Worm (Caenorhabditis elegans) whole organism, young adult: ENCODE measurements around the gene rfp-1.
A peak's percentile ranks its signal among the peaks of the same experiment; 100 is the strongest.

Experiments used
- C17E4.6 ChIP-seq: fragments of 200-800 bp; sonication (Bioruptor generic); IDR thresholded peaks from 2 replicates; pipeline ENCODE4 v1.3.6; 2022; ENCODE audit warnings: missing genetic modification reagents, missing genetic modification characterization, missing compliant biosample characterization
- D2030.7 ChIP-seq: fragments of 200-800 bp; sonication (Bioruptor generic); IDR thresholded peaks from 2 replicates; pipeline ENCODE4 v1.3.6; 2022; ENCODE audit warnings: missing genetic modification reagents, missing genetic modification characterization, missing compliant biosample characterization
- F10E7.11 ChIP-seq: sonication (generic microtip); optimal IDR thresholded peaks from 2 replicates; lab custom pipeline; 2017; ENCODE audit warnings: mild to moderate bottlenecking, missing genetic modification characterization, moderate library complexity, missing compliant biosample characterization
- F33H1.4 ChIP-seq: fragments of 200-800 bp; sonication (Bioruptor generic); IDR thresholded peaks from 2 replicates; pipeline ENCODE4 v1.3.6; 2022; ENCODE audit warnings: missing genetic modification reagents, missing genetic modification characterization, missing compliant biosample characterization
- F37B4.10 ChIP-seq: fragments of 200-800 bp; sonication (Bioruptor generic); IDR thresholded peaks from 2 replicates; pipeline ENCODE4 v1.3.6; 2022; ENCODE audit warnings: missing genetic modification characterization, missing compliant biosample characterization
- F49E8.2 ChIP-seq: sonication (generic microtip); optimal IDR thresholded peaks from 3 replicates; lab custom pipeline; 2017; ENCODE audit warnings: missing genetic modification characterization, mild to moderate bottlenecking, missing compliant biosample characterization, antibody characterized with exemption, moderate library complexity; ENCODE audit not compliant: insufficient read depth
- Y53G8AR.9 ChIP-seq: fragments of 200-800 bp; sonication (Bioruptor generic); conservative IDR thresholded peaks from 2 replicates; pipeline ENCODE4 v1.3.6; 2022; ENCODE audit warnings: missing genetic modification reagents, missing genetic modification characterization, missing compliant biosample characterization
- Y79H2A.3 ChIP-seq: fragments of 200-800 bp; sonication (Bioruptor generic); conservative IDR thresholded peaks from 2 replicates; pipeline ENCODE4 v1.3.6; 2022; ENCODE audit warnings: missing genetic modification reagents, missing genetic modification characterization, missing compliant biosample characterization
- ZK185.1 ChIP-seq: sonication (generic microtip); optimal IDR thresholded peaks from 2 replicates; lab custom pipeline; 2016; ENCODE audit warnings: mild to moderate bottlenecking, missing genetic modification characterization, missing compliant biosample characterization; ENCODE audit not compliant: poor library complexity, severe bottlenecking
- ama-1 ChIP-seq, 3 experiments: fragments of 150-350 bp in 1 of 3; sonication (generic microtip) in 2 of 3; optimal IDR thresholded peaks; 2 replicates each; lab custom pipeline; 2014 to 2018; ENCODE audit warnings: missing biosample characterization in 2 of 3, missing genetic modification characterization in 2 of 3, missing genetic modification reagents in 2 of 3
- atf-7 ChIP-seq: sonication (generic microtip); optimal IDR thresholded peaks from 2 replicates; lab custom pipeline; 2017; ENCODE audit warnings: mild to moderate bottlenecking, missing genetic modification characterization, missing compliant biosample characterization
- attf-5 ChIP-seq: fragments of 200-800 bp; sonication (Bioruptor generic); optimal IDR thresholded peaks from 2 replicates; lab custom pipeline; 2018; ENCODE audit warnings: mild to moderate bottlenecking, missing genetic modification characterization, missing compliant biosample characterization
- bed-2 ChIP-seq: fragments of 200-800 bp; sonication (Bioruptor generic); IDR thresholded peaks from 2 replicates; pipeline ENCODE4 v1.3.6; 2022; ENCODE audit warnings: missing genetic modification reagents, missing genetic modification characterization, missing compliant biosample characterization
- cebp-1 ChIP-seq, 2 experiments: fragments of 200-800 bp in 1 of 2; sonication (Bioruptor generic) in 1 of 2; sonication (generic microtip) in 1 of 2; IDR thresholded peaks in 1 of 2; optimal IDR thresholded peaks in 1 of 2; 2 replicates each; pipeline versions ENCODE4 v1.3.6 to Lab custom; 2017 to 2022; ENCODE audit warnings: missing compliant biosample characterization in 2 of 2, missing genetic modification characterization in 2 of 2, mild to moderate bottlenecking in 1 of 2, missing genetic modification reagents in 1 of 2, moderate library complexity in 1 of 2
- ceh-100 ChIP-seq: fragments of 200-800 bp; sonication (Bioruptor generic); IDR thresholded peaks from 2 replicates; pipeline ENCODE4 v1.3.6; 2022; ENCODE audit warnings: missing genetic modification reagents, missing genetic modification characterization, missing compliant biosample characterization
- ceh-27 ChIP-seq: fragments of 200-800 bp; sonication (Bioruptor generic); optimal IDR thresholded peaks from 2 replicates; lab custom pipeline; 2018; ENCODE audit warnings: mild to moderate bottlenecking, missing genetic modification characterization, moderate library complexity, missing compliant biosample characterization
- ceh-79 ChIP-seq: sonication (generic microtip); optimal IDR thresholded peaks from 2 replicates; lab custom pipeline; 2017; ENCODE audit warnings: mild to moderate bottlenecking, missing genetic modification characterization, missing compliant biosample characterization
- ceh-91 ChIP-seq: fragments of 200-800 bp; sonication (Bioruptor generic); IDR thresholded peaks from 2 replicates; pipeline ENCODE4 v1.3.6; 2022; ENCODE audit warnings: missing genetic modification reagents, missing genetic modification characterization, missing compliant biosample characterization
- dox-1 ChIP-seq: fragments of 200-800 bp; sonication (Bioruptor generic); IDR thresholded peaks from 2 replicates; pipeline ENCODE4 v1.3.6; 2022; ENCODE audit warnings: missing genetic modification reagents, missing genetic modification characterization, missing compliant biosample characterization
- dpl-1 ChIP-seq: fragments of 150-350 bp; optimal IDR thresholded peaks from 2 replicates; lab custom pipeline; 2014; ENCODE audit warnings: missing biosample characterization, missing genetic modification reagents, missing genetic modification characterization
- egl-18 ChIP-seq: fragments of 200-800 bp; sonication (Bioruptor generic); IDR thresholded peaks from 2 replicates; pipeline ENCODE4 v1.3.6; 2022; ENCODE audit warnings: missing genetic modification reagents, missing genetic modification characterization, missing compliant biosample characterization
- egl-44 ChIP-seq: fragments of 200-800 bp; sonication (Bioruptor generic); IDR thresholded peaks from 2 replicates; pipeline ENCODE4 v1.3.6; 2022; ENCODE audit warnings: missing genetic modification reagents, missing genetic modification characterization, missing compliant biosample characterization
- hlh-12 ChIP-seq: sonication (generic microtip); optimal IDR thresholded peaks from 2 replicates; lab custom pipeline; 2016; ENCODE audit warnings: missing genetic modification characterization, missing compliant biosample characterization
- hmg-1.2 ChIP-seq: fragments of 200-800 bp; sonication (Bioruptor generic); IDR thresholded peaks from 2 replicates; pipeline ENCODE4 v1.3.6; 2022; ENCODE audit warnings: missing genetic modification reagents, missing genetic modification characterization, missing compliant biosample characterization
- hmg-20 ChIP-seq: fragments of 200-800 bp; sonication (Bioruptor generic); IDR thresholded peaks from 2 replicates; pipeline ENCODE4 v1.3.6; 2022; ENCODE audit warnings: missing genetic modification reagents, missing genetic modification characterization, missing compliant biosample characterization
- hsf-1 ChIP-seq: fragments of 200-800 bp; sonication (Bioruptor generic); IDR thresholded peaks from 2 replicates; pipeline ENCODE4 v1.3.6; 2022; ENCODE audit warnings: missing genetic modification reagents, missing genetic modification characterization, missing compliant biosample characterization
- lin-35 ChIP-seq, 3 experiments: fragments of 150-350 bp in 2 of 3; sonication (generic microtip) in 1 of 3; optimal IDR thresholded peaks; 2 replicates each; lab custom pipeline; 2014 to 2018; ENCODE audit warnings: missing biosample characterization in 3 of 3, missing genetic modification characterization in 3 of 3, missing genetic modification reagents in 3 of 3
- lin-40 ChIP-seq: sonication (generic microtip); optimal IDR thresholded peaks from 2 replicates; lab custom pipeline; 2016; ENCODE audit warnings: missing genetic modification characterization, mild to moderate bottlenecking, missing compliant biosample characterization, missing genotype, missing genetic modification reagents
- lir-1 ChIP-seq: fragments of 200-800 bp; sonication (Bioruptor generic); conservative IDR thresholded peaks from 2 replicates; pipeline ENCODE4 v1.3.6; 2022; ENCODE audit warnings: missing genetic modification reagents, missing genetic modification characterization, missing compliant biosample characterization
- lsl-1 ChIP-seq: fragments of 200-800 bp; sonication (Bioruptor generic); optimal IDR thresholded peaks from 2 replicates; lab custom pipeline; 2018; ENCODE audit warnings: mild to moderate bottlenecking, missing genetic modification characterization, moderate library complexity, missing compliant biosample characterization
- madf-3 ChIP-seq: fragments of 200-800 bp; sonication (Bioruptor generic); IDR thresholded peaks from 2 replicates; pipeline ENCODE4 v1.3.6; 2022; ENCODE audit warnings: missing genetic modification reagents, missing genetic modification characterization, missing compliant biosample characterization
- madf-6 ChIP-seq: fragments of 200-800 bp; sonication (Bioruptor generic); IDR thresholded peaks from 2 replicates; pipeline ENCODE4 v1.3.6; 2022; ENCODE audit warnings: missing genetic modification reagents, missing genetic modification characterization, missing compliant biosample characterization
- madf-8 ChIP-seq: fragments of 200-800 bp; sonication (Bioruptor generic); conservative IDR thresholded peaks from 2 replicates; pipeline ENCODE4 v1.3.6; 2022; ENCODE audit warnings: missing genetic modification reagents, missing genetic modification characterization, missing compliant biosample characterization
- nfyb-1 ChIP-seq: fragments of 200-800 bp; sonication (Bioruptor generic); IDR thresholded peaks from 2 replicates; pipeline ENCODE4 v1.3.6; 2022; ENCODE audit warnings: missing genetic modification reagents, missing genetic modification characterization, missing compliant biosample characterization
- nhr-179 ChIP-seq: sonication (generic microtip); optimal IDR thresholded peaks from 2 replicates; lab custom pipeline; 2016; ENCODE audit warnings: mild to moderate bottlenecking, missing genetic modification characterization, missing compliant biosample characterization
- nhr-80 ChIP-seq: sonication (generic microtip); optimal IDR thresholded peaks from 2 replicates; lab custom pipeline; 2016; ENCODE audit warnings: missing genetic modification characterization, missing compliant biosample characterization
- nhr-90 ChIP-seq: sonication (generic microtip); optimal IDR thresholded peaks from 2 replicates; lab custom pipeline; 2016; ENCODE audit warnings: missing genotype, mild to moderate bottlenecking, missing genetic modification characterization, missing compliant biosample characterization
- rcor-1 ChIP-seq: fragments of 200-800 bp; sonication (Bioruptor generic); IDR thresholded peaks from 2 replicates; pipeline ENCODE4 v1.3.6; 2022; ENCODE audit warnings: missing genetic modification reagents, missing genetic modification characterization, missing compliant biosample characterization
- snpc-1.3 ChIP-seq: sonication (generic microtip); optimal IDR thresholded peaks from 2 replicates; lab custom pipeline; 2017; ENCODE audit warnings: missing genetic modification characterization, mild to moderate bottlenecking, missing compliant biosample characterization, antibody characterized with exemption, moderate library complexity, missing genotype, missing genetic modification reagents; ENCODE audit not compliant: insufficient read depth
- snpc-3.4 ChIP-seq: sonication (generic microtip); optimal IDR thresholded peaks from 2 replicates; lab custom pipeline; 2017; ENCODE audit warnings: missing genetic modification characterization, mild to moderate bottlenecking, missing compliant biosample characterization, antibody characterized with exemption, moderate library complexity, missing genotype, missing genetic modification reagents
- snpc-4 ChIP-seq, 5 experiments: fragments of 150-350 bp in 1 of 5; sonication (generic microtip) in 4 of 5; optimal IDR thresholded peaks; 2 replicates each; lab custom pipeline; 2014 to 2018; ENCODE audit warnings: missing genetic modification characterization in 5 of 5, missing biosample characterization in 3 of 5, antibody characterized with exemption in 2 of 5, mild to moderate bottlenecking in 2 of 5, missing compliant biosample characterization in 2 of 5, missing genotype in 2 of 5, moderate library complexity in 2 of 5, missing genetic modification reagents in 1 of 5
- tlf-1 ChIP-seq: fragments of 200-800 bp; sonication (Bioruptor generic); optimal IDR thresholded peaks from 2 replicates; lab custom pipeline; 2018; ENCODE audit warnings: mild to moderate bottlenecking, missing genetic modification characterization, missing compliant biosample characterization
- unc-62 ChIP-seq: fragments of 150-350 bp; optimal IDR thresholded peaks from 2 replicates; lab custom pipeline; 2014; ENCODE audit warnings: missing biosample characterization, missing genetic modification reagents, missing genetic modification characterization
- xnd-1 ChIP-seq: sonication (generic microtip); optimal IDR thresholded peaks from 2 replicates; lab custom pipeline; 2016; ENCODE audit warnings: missing genotype, missing genetic modification reagents, missing genetic modification characterization, missing compliant biosample characterization
- ztf-25 ChIP-seq: fragments of 200-800 bp; sonication (Bioruptor generic); IDR thresholded peaks from 2 replicates; pipeline ENCODE4 v1.3.6; 2022; ENCODE audit warnings: missing genetic modification reagents, missing genetic modification characterization, missing compliant biosample characterization

rfp-1 gene

DNA sequence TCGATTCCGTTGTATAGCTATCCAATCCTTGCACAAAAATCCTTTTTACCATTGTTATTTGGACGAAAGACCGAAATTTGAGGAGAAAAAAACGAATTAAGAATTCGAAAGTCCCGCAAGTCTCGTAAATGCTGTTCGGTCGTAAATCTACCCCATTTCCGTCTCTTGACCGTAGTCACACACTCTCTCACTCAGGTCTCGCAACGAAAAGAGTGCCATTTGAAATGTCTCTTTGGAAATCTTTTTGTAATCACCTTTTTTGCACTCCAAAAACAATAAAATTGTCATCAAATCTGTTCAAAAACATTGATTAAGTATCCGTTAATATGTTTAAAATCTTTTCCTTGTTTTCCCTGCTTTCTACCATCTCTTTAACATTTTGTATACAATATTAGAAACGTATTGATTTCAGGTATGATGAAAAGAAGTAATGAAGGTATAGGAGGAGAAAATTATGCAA, at the start of gene rfp-1, which contains the start of gene R05D3.8:
Gene rfp-1, plus strand, starts transcription at position 410 of the 460 bp plus-strand sequence.
Gene R05D3.8, minus strand, starts transcription at position 115 of the 460 bp plus-strand sequence.
- no peak for TF ChIP-seq ceh-79 (tag; lab: Kevin White, UChicago)
- no peak for TF ChIP-seq ama-1 (optimal IDR thresholded peaks at IDR 0.05; lab: Kevin White, UChicago)
- TF ChIP-seq ama-1 (GFP tag; optimal IDR thresholded peaks at IDR 0.05; lab: Kevin White, UChicago): peak in 1 of 2 experiments; percentile 14
- TF ChIP-seq xnd-1: peak; percentile 56
- peak in 1 of 3 experiments; percentile 73 for TF ChIP-seq lin-35 (GFP tag; optimal IDR thresholded peaks at IDR 0.05; lab: Kevin White, UChicago)
- TF ChIP-seq lir-1: no peak; the same call in 1 of the 2 replicates
- TF ChIP-seq madf-3 (GFP tag; lab: Robert Waterston, UW): 0 out of 2 replicates have a peak, but pooled peaks have one; percentile 16
- TF ChIP-seq atf-7 (tag; lab: Kevin White, UChicago): no peak
- no peak for TF ChIP-seq hmg-20 (GFP tag; lab: Robert Waterston, UW)
- TF ChIP-seq attf-5: peak; percentile 71
- TF ChIP-seq egl-44 (GFP tag; lab: Robert Waterston, UW): no peak
- TF ChIP-seq ZK185.1 (tag; lab: Kevin White, UChicago): peak; percentile 3
- TF ChIP-seq hlh-12 (tag; lab: Kevin White, UChicago): no peak
- peak; percentile 72 for TF ChIP-seq ceh-91
- 0 out of 2 replicates have a peak, but pooled peaks have one; percentile 61 for TF ChIP-seq F37B4.10 (GFP tag; lab: Robert Waterston, UW)
- no peak for TF ChIP-seq egl-18 (GFP tag; lab: Robert Waterston, UW)
- peak; percentile 31 for TF ChIP-seq nhr-80 (tag; lab: Kevin White, UChicago)
- TF ChIP-seq madf-8 (GFP tag; lab: Robert Waterston, UW): peak; percentile 52
- TF ChIP-seq hsf-1 (GFP tag; lab: Robert Waterston, UW): peak; percentile 79
- TF ChIP-seq ceh-100 (GFP tag; lab: Robert Waterston, UW): no peak
- peak; percentile 95 for TF ChIP-seq F33H1.4
- peak; percentile 55 for TF ChIP-seq rcor-1 (GFP tag; lab: Robert Waterston, UW)
- no peak for TF ChIP-seq nhr-179 (tag; lab: Kevin White, UChicago)
- TF ChIP-seq ceh-27: peak; percentile 77
- no peak for TF ChIP-seq C17E4.6 (GFP tag; lab: Robert Waterston, UW)
- TF ChIP-seq unc-62 (GFP tag; lab: Kevin White, UChicago): no peak
- peak; percentile 87 for TF ChIP-seq madf-6 (GFP tag; lab: Robert Waterston, UW)
- peak; percentile 28 for TF ChIP-seq dpl-1 (GFP tag; lab: Kevin White, UChicago)
- TF ChIP-seq F10E7.11: no peak
- TF ChIP-seq ztf-25 (GFP tag; lab: Robert Waterston, UW): no peak
- TF ChIP-seq dox-1: peak; percentile 79
- TF ChIP-seq D2030.7 (GFP tag; lab: Robert Waterston, UW): peak; percentile 61; the same call in 1 of the 2 replicates
- no peak for TF ChIP-seq snpc-4 (GFP tag; optimal IDR thresholded peaks at IDR 0.05; lab: Kevin White, UChicago)
- TF ChIP-seq snpc-4 (tag; optimal IDR thresholded peaks at IDR 0.05; lab: Kevin White, UChicago): peak in 1 of 4 experiments; percentile 63
- TF ChIP-seq cebp-1 (GFP tag; IDR thresholded peaks at IDR 0.05; lab: Robert Waterston, UW): no peak
- peak; percentile 67 for TF ChIP-seq cebp-1 (tag; optimal IDR thresholded peaks at IDR 0.05; lab: Kevin White, UChicago)
- 0 out of 2 replicates have a peak, but pooled peaks have one; percentile 50 for TF ChIP-seq Y53G8AR.9 (GFP tag; lab: Robert Waterston, UW)
- no peak for TF ChIP-seq nhr-90
- TF ChIP-seq lin-40 (tag; lab: Kevin White, UChicago): peak; percentile 47
- TF ChIP-seq snpc-1.3: peak; percentile 58
- TF ChIP-seq bed-2 (GFP tag; lab: Robert Waterston, UW): no peak
- peak; percentile 53; the same call in 1 of the 2 replicates for TF ChIP-seq hmg-1.2 (GFP tag; lab: Robert Waterston, UW)
- TF ChIP-seq Y79H2A.3: 0 out of 2 replicates have a peak, but pooled peaks have one; percentile 50
- TF ChIP-seq lsl-1: peak; percentile 94
- peak; percentile 29 for TF ChIP-seq F49E8.2
- no peak for TF ChIP-seq snpc-3.4
- peak; percentile 67; the same call in 1 of the 2 replicates for TF ChIP-seq nfyb-1 (GFP tag; lab: Robert Waterston, UW)
- TF ChIP-seq tlf-1 (GFP tag; lab: Kevin White, UChicago): peak; percentile 12
